Worm (Caenorhabditis elegans) whole organism, L2 larva: ENCODE measurements around the gene Y54G2A.41.

ENCODE experiments used
- snpc-4 ChIP-seq: fragments of 150-350 bp; optimal IDR thresholded peaks from 2 replicates; lab custom pipeline; 2014; ENCODE audit warnings: missing biosample characterization, missing genetic modification characterization
- ztf-11 ChIP-seq: sonication (generic microtip); optimal IDR thresholded peaks from 2 replicates; lab custom pipeline; 2017; ENCODE audit warnings: missing biosample characterization, missing genetic modification characterization

ce11 chrIV:2771692-2772091 is 20.0 kb downstream of the Y54G2A.41 start, which contains the start of gene Y54G2A.11:
- TF ChIP-seq ztf-11 (tag; lab: Kevin White, UChicago): no peak
- TF ChIP-seq snpc-4 (tag; lab: Kevin White, UChicago): no peak
